Fruit fly (Drosophila melanogaster): ENCODE data around the gene HGTX.
A peak's percentile ranks its signal among the peaks of the same experiment; 100 is the strongest.

Gene HGTX

dm6 chr3L:14607620-14608019 lies 8.3 kb upstream of the HGTX start:
- TF ChIP-seq ATbp (GFP tag; optimal IDR thresholded peaks at IDR 0.05) (no peak), CG7745 (tag; optimal IDR thresholded peaks at IDR 0.05) (no peak), Ets97D (GFP tag; optimal IDR thresholded peaks at IDR 0.05) (no peak), Lhr (GFP tag; optimal IDR thresholded peaks at IDR 0.05) (peak; percentile 23), E2f2 (GFP tag; IDR thresholded peaks at IDR 0.05) (no peak), CoRest (tag; optimal IDR thresholded peaks at IDR 0.05) (peak; percentile 13), Oaz (GFP tag; IDR thresholded peaks at IDR 0.05) (no peak), Bgb (GFP tag; IDR thresholded peaks at IDR 0.05; ENCODE audit: partially characterized antibody) (no peak), C15 (GFP tag; IDR thresholded peaks at IDR 0.05) (no peak), CG10366 (GFP tag; IDR thresholded peaks at IDR 0.05) (peak; percentile 47), PHDP (tag; optimal IDR thresholded peaks at IDR 0.05) (no peak), az2 (GFP tag; optimal IDR thresholded peaks at IDR 0.05) (no peak), cad (GFP tag; optimal IDR thresholded peaks at IDR 0.05) (no peak), CG11695 (GFP tag; IDR thresholded peaks at IDR 0.05) (no peak), zfh1 (GFP tag; IDR thresholded peaks at IDR 0.05) (no peak), CG34376 (GFP tag; optimal IDR thresholded peaks at IDR 0.05) (no peak), CG1233 (GFP tag; optimal IDR thresholded peaks at IDR 0.05) (no peak), Hr78 (GFP tag; optimal IDR thresholded peaks at IDR 0.05) (no peak), CG9932 (GFP tag; IDR thresholded peaks at IDR 0.05) (peak; percentile 41; the same call in 1 of the 2 replicates), HHEX (GFP tag; optimal IDR thresholded peaks at IDR 0.05) (no peak), prd (optimal IDR thresholded peaks at IDR 0.05) (no peak), prd (GFP tag; IDR thresholded peaks at IDR 0.05) (no peak), Dek (tag; optimal IDR thresholded peaks at IDR 0.05) (no peak), CG33213 (GFP tag; optimal IDR thresholded peaks at IDR 0.05) (no peak), zf30C (GFP tag; optimal IDR thresholded peaks at IDR 0.05) (no peak), Hmx (GFP tag; optimal IDR thresholded peaks at IDR 0.05) (no peak), CG6254 (GFP tag; optimal IDR thresholded peaks at IDR 0.05) (peak; percentile 96), CG17328 (GFP tag; IDR thresholded peaks at IDR 0.05) (no peak), CTCF (GFP tag; optimal IDR thresholded peaks at IDR 0.05) (peak; percentile 92), Fer3 (tag; optimal IDR thresholded peaks at IDR 0.05) (no peak), row (GFP tag; IDR thresholded peaks at IDR 0.05) (peak; percentile 31; the same call in 2 of the 3 replicates), CG42726 (GFP tag; IDR thresholded peaks at IDR 0.05; ENCODE audit: partially characterized antibody) (0 out of 2 replicates have a peak, but pooled peaks have one; percentile 22), cg (GFP tag; optimal IDR thresholded peaks at IDR 0.05) (no peak), stwl (tag; optimal IDR thresholded peaks at IDR 0.05) (peak; percentile 76), pita (GFP tag; optimal IDR thresholded peaks at IDR 0.05) (peak; percentile 21), CG3407 (GFP tag; optimal IDR thresholded peaks at IDR 0.05) (no peak), Ptx1 (GFP tag; IDR thresholded peaks at IDR 0.05) (0 out of 2 replicates have a peak, but pooled peaks have one; percentile 25), ham (GFP tag; IDR thresholded peaks at IDR 0.05) (no peak), lab (GFP tag; optimal IDR thresholded peaks at IDR 0.05) (no peak), CG1603 (tag; optimal IDR thresholded peaks at IDR 0.05) (no peak), CG6175 (GFP tag; IDR thresholded peaks at IDR 0.05) (no peak), Ssrp (tag; optimal IDR thresholded peaks at IDR 0.05) (no peak), CG11247 (GFP tag; IDR thresholded peaks at IDR 0.05) (no peak), Atf3 (GFP tag; optimal IDR thresholded peaks at IDR 0.05) (no peak), h (optimal IDR thresholded peaks at IDR 0.05) (no peak), H15 (GFP tag; IDR thresholded peaks at IDR 0.05) (no peak), CG14014 (GFP tag; IDR thresholded peaks at IDR 0.05) (no peak), Gug (GFP tag; IDR thresholded peaks at IDR 0.05) (no peak), CG8765 (GFP tag; IDR thresholded peaks at IDR 0.05) (0 out of 2 replicates have a peak, but pooled peaks have one; percentile 10), org-1 (GFP tag; optimal IDR thresholded peaks at IDR 0.05) (no peak), ssp (GFP tag; IDR thresholded peaks at IDR 0.05) (no peak), Spps (tag; optimal IDR thresholded peaks at IDR 0.05) (no peak), usp (GFP tag; optimal IDR thresholded peaks at IDR 0.05) (no peak)
